Fruit fly (Drosophila melanogaster): ENCODE results near the gene CG7402.

The CG7402 gene

dm6 chr3L:17937315-17937714 lies 49.8 kb downstream of the CG7402 start:
- TF ChIP-seq h (GFP tag; optimal IDR thresholded peaks at IDR 0.05) = no peak

dm6 chr3L:17938622-17939021 lies 51.1 kb downstream of the CG7402 start:
- TF ChIP-seq jim (GFP tag; optimal IDR thresholded peaks at IDR 0.05) (no peak), foxo (GFP tag; optimal IDR thresholded peaks at IDR 0.05) (no peak), Vsx2 (GFP tag; optimal IDR thresholded peaks at IDR 0.05; ENCODE audit: partially characterized antibody) (no peak), tai (GFP tag; optimal IDR thresholded peaks at IDR 0.05) (no peak), rgr (GFP tag; optimal IDR thresholded peaks at IDR 0.05) (no peak), pan (optimal IDR thresholded peaks at IDR 0.05) (no peak), CG32264 (GFP tag; optimal IDR thresholded peaks at IDR 0.05) (no peak), Rel (GFP tag; optimal IDR thresholded peaks at IDR 0.05) (no peak), Rel (tag; optimal IDR thresholded peaks at IDR 0.05) (no peak), OdsH (GFP tag; optimal IDR thresholded peaks at IDR 0.05) (no peak), Mio (GFP tag; optimal IDR thresholded peaks at IDR 0.05) (no peak), lola (GFP tag; optimal IDR thresholded peaks at IDR 0.05) (no peak), Sp1 (GFP tag; optimal IDR thresholded peaks at IDR 0.05) (no peak), fru (GFP tag; optimal IDR thresholded peaks at IDR 0.05) (no peak), Abd-B (GFP tag; optimal IDR thresholded peaks at IDR 0.05) (no peak), dl (GFP tag; optimal IDR thresholded peaks at IDR 0.05; ENCODE audit: insufficient read depth in 1 of 2, partially characterized antibody in 2 of 2) (no peak), GATAd (GFP tag; optimal IDR thresholded peaks at IDR 0.05) (no peak), Myc (optimal IDR thresholded peaks at IDR 0.05) (no peak)

- no peak for TF ChIP-seq jim (GFP tag; optimal IDR thresholded peaks at IDR 0.05)
- TF ChIP-seq sv (GFP tag; optimal IDR thresholded peaks at IDR 0.05) = no peak
- no peak for TF ChIP-seq CrebA (GFP tag; optimal IDR thresholded peaks at IDR 0.05; ENCODE audit: borderline replicate concordance)
- no peak for TF ChIP-seq Sp1 (GFP tag; optimal IDR thresholded peaks at IDR 0.05)
- TF ChIP-seq usp (GFP tag; optimal IDR thresholded peaks at IDR 0.05) = no peak
- no peak for TF ChIP-seq OdsH (GFP tag; optimal IDR thresholded peaks at IDR 0.05)
- TF ChIP-seq CG32264 (GFP tag; optimal IDR thresholded peaks at IDR 0.05) = no peak
- no peak for TF ChIP-seq foxo (GFP tag; optimal IDR thresholded peaks at IDR 0.05)
- TF ChIP-seq Mio (GFP tag; optimal IDR thresholded peaks at IDR 0.05) = no peak
Measured at dm6 chr3L:17939649-17940048, 52.1 kb downstream of the CG7402 start.

- TF ChIP-seq psq (GFP tag; optimal IDR thresholded peaks at IDR 0.05) = no peak
- no peak for TF ChIP-seq Dfd (GFP tag; optimal IDR thresholded peaks at IDR 0.05)
- TF ChIP-seq fru (GFP tag; optimal IDR thresholded peaks at IDR 0.05) = no peak
- TF ChIP-seq h (GFP tag; optimal IDR thresholded peaks at IDR 0.05) = no peak
- TF ChIP-seq HLH106 (tag; optimal IDR thresholded peaks at IDR 0.05) = no peak
- TF ChIP-seq Hr83 (GFP tag; optimal IDR thresholded peaks at IDR 0.05; ENCODE audit: poor library complexity, severe bottlenecking) = no peak
- TF ChIP-seq Rel (GFP tag; optimal IDR thresholded peaks at IDR 0.05) = no peak
- no peak for TF ChIP-seq Rel (tag; optimal IDR thresholded peaks at IDR 0.05)
- no peak for TF ChIP-seq tai (GFP tag; optimal IDR thresholded peaks at IDR 0.05)
- no peak for TF ChIP-seq br (GFP tag; optimal IDR thresholded peaks at IDR 0.05)
- no peak for TF ChIP-seq CrebA (GFP tag; optimal IDR thresholded peaks at IDR 0.05; ENCODE audit: borderline replicate concordance)
- TF ChIP-seq Hnf4 (GFP tag; optimal IDR thresholded peaks at IDR 0.05) = no peak
- no peak for TF ChIP-seq foxo (GFP tag; optimal IDR thresholded peaks at IDR 0.05)
- no peak for TF ChIP-seq lola (GFP tag; optimal IDR thresholded peaks at IDR 0.05)
- no peak for TF ChIP-seq Sp1 (GFP tag; optimal IDR thresholded peaks at IDR 0.05)
Measured at dm6 chr3L:17940988-17941387, 53.5 kb downstream of the CG7402 start.
